Worm (Caenorhabditis elegans) whole organism, L4/young adult: ENCODE data around the gene str-222.

Source experiments
- W03F9.2 ChIP-seq: fragments of 150-350 bp; optimal IDR thresholded peaks from 2 replicates; lab custom pipeline; 2014; ENCODE audit warnings: missing biosample characterization, missing genetic modification characterization
- him-1 ChIP-seq: sonication (generic microtip); optimal IDR thresholded peaks from 2 replicates; lab custom pipeline; 2016; ENCODE audit warnings: missing genotype, missing genetic modification reagents, missing genetic modification characterization, missing compliant biosample characterization

- no peak for TF ChIP-seq him-1
- no peak for TF ChIP-seq W03F9.2 (tag; lab: Kevin White, UChicago)
Observed at ce11 chrV:1668216-1668615, 32.3 kb downstream of the str-222 start, which contains the start of gene irld-42.
